Fruit fly (Drosophila melanogaster): ENCODE measurements around the gene CG9922.

Gene CG9922

DNA sequence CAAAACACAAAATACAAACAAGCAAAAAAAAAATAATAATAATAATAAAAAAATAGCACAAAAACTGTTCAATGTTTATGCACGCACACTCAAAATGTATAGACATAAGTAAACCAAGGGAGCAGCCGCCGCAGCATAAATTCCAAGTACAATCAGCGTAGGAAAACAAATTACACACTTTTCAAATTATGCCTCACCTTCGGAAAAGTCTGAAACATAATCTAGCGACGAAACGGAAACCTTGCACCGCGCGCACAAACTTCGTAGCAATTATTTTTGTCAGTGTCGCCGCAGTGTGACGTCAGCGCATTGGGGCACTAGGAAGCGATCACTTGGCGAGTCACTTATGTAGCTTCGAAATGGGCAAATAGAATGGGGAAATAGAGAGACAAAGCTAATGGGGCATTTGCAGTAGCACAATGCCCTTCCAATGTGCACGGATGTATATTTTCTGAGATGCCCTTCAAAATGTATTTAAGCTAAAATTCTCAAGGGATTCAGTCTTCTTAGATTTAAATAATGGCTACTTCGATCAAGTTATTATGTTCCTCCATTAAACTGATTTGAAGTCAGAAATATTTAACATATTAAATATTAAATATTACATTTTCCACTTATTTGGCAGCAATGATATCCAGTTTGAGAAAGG, 19.3 kb downstream of the CG9922 start (continued):
- peak; percentile 25 for TF ChIP-seq CG7786 (GFP tag; optimal IDR thresholded peaks at IDR 0.05)
- TF ChIP-seq Side (GFP tag; optimal IDR thresholded peaks at IDR 0.05), result peak; percentile 22
- peak; percentile 39 for TF ChIP-seq pnt (GFP tag; optimal IDR thresholded peaks at IDR 0.05)
- peak; percentile 4 for TF ChIP-seq zfh2 (GFP tag; optimal IDR thresholded peaks at IDR 0.05)
- peak; percentile 1 for TF ChIP-seq nerfin-1 (tag; optimal IDR thresholded peaks at IDR 0.05)
- no peak for TF ChIP-seq CG10565 (GFP tag; optimal IDR thresholded peaks at IDR 0.05)
- peak; percentile 33 for TF ChIP-seq MTF-1 (GFP tag; optimal IDR thresholded peaks at IDR 0.05; ENCODE audit: borderline replicate concordance)
- TF ChIP-seq CG4282 (GFP tag; optimal IDR thresholded peaks at IDR 0.05), result peak; percentile 30
- TF ChIP-seq CG2712 (tag; optimal IDR thresholded peaks at IDR 0.05), result peak; percentile 44
- TF ChIP-seq Atf3 (GFP tag; optimal IDR thresholded peaks at IDR 0.05), result peak; percentile 79
- TF ChIP-seq Dll (GFP tag; IDR thresholded peaks at IDR 0.05; ENCODE audit: partially characterized antibody), result no peak
- TF ChIP-seq CG6272 (GFP tag; IDR thresholded peaks at IDR 0.05), result no peak
- no peak for TF ChIP-seq br (optimal IDR thresholded peaks at IDR 0.05)
- TF ChIP-seq chn (GFP tag; optimal IDR thresholded peaks at IDR 0.05), result peak; percentile 62
- TF ChIP-seq pfk (GFP tag; optimal IDR thresholded peaks at IDR 0.05), result peak; percentile 5
- TF ChIP-seq CG18476 (GFP tag; optimal IDR thresholded peaks at IDR 0.05), result no peak
- TF ChIP-seq CG13123 (GFP tag; optimal IDR thresholded peaks at IDR 0.05), result no peak
- peak; percentile 22 for TF ChIP-seq CG6854 (GFP tag; optimal IDR thresholded peaks at IDR 0.05)
- no peak for TF ChIP-seq Elba2 (GFP tag; optimal IDR thresholded peaks at IDR 0.05)
- peak; percentile 40; the same call in 1 of the 3 replicates for TF ChIP-seq ase (GFP tag; IDR thresholded peaks at IDR 0.05)
- peak; percentile 49 for TF ChIP-seq mirr (GFP tag; optimal IDR thresholded peaks at IDR 0.05)
- no peak for TF ChIP-seq jigr1 (GFP tag; IDR thresholded peaks at IDR 0.05)
- peak; percentile 48 for TF ChIP-seq HLH3B (GFP tag; IDR thresholded peaks at IDR 0.05)
- TF ChIP-seq run (tag; optimal IDR thresholded peaks at IDR 0.05), result peak; percentile 33
- no peak for TF ChIP-seq croc (GFP tag; conservative IDR thresholded peaks at IDR 0.05)
- peak; percentile 33; the same call in 1 of the 2 replicates for TF ChIP-seq CG10321 (GFP tag; IDR thresholded peaks at IDR 0.05)
- TF ChIP-seq ems (GFP tag; optimal IDR thresholded peaks at IDR 0.05), result peak; percentile 24
- no peak for TF ChIP-seq CG15696 (tag; optimal IDR thresholded peaks at IDR 0.05)
- TF ChIP-seq Pdp1 (GFP tag; optimal IDR thresholded peaks at IDR 0.05), result peak; percentile 41 to 72
- peak; percentile 76 for TF ChIP-seq CG11504 (tag; optimal IDR thresholded peaks at IDR 0.05)
- peak; percentile 46 for TF ChIP-seq esg (GFP tag; conservative IDR thresholded peaks at IDR 0.05)
- TF ChIP-seq cato (GFP tag; optimal IDR thresholded peaks at IDR 0.05; ENCODE audit: borderline replicate concordance), result peak; percentile 31
- TF ChIP-seq Vsx1 (GFP tag; optimal IDR thresholded peaks at IDR 0.05), result peak; percentile 46
- no peak for TF ChIP-seq CG16813 (GFP tag; IDR thresholded peaks at IDR 0.05; ENCODE audit: partially characterized antibody)
- TF ChIP-seq bsh (GFP tag; optimal IDR thresholded peaks at IDR 0.05), result peak in 1 of 2 experiments; percentile 39
- TF ChIP-seq jing (GFP tag; optimal IDR thresholded peaks at IDR 0.05), result no peak
- TF ChIP-seq CG1602 (GFP tag; optimal IDR thresholded peaks at IDR 0.05), result no peak
- TF ChIP-seq CG15269 (tag; optimal IDR thresholded peaks at IDR 0.05), result peak; percentile 77
- TF ChIP-seq en (GFP tag; optimal IDR thresholded peaks at IDR 0.05), result peak; percentile 3
- no peak for TF ChIP-seq CG31224 (GFP tag; IDR thresholded peaks at IDR 0.05)
- TF ChIP-seq Lpt (GFP tag; optimal IDR thresholded peaks at IDR 0.05), result no peak
- peak; percentile 54; the same call in 1 of the 3 replicates for TF ChIP-seq Mrtf (GFP tag; IDR thresholded peaks at IDR 0.05)
- TF ChIP-seq lab (GFP tag; optimal IDR thresholded peaks at IDR 0.05), result peak; percentile 78
- TF ChIP-seq CG9609 (GFP tag; optimal IDR thresholded peaks at IDR 0.05), result peak; percentile 43
- no peak for TF ChIP-seq CG17568 (GFP tag; optimal IDR thresholded peaks at IDR 0.05)
- peak; percentile 42 for TF ChIP-seq org-1 (GFP tag; optimal IDR thresholded peaks at IDR 0.05)
- TF ChIP-seq Stat92E (GFP tag; optimal IDR thresholded peaks at IDR 0.05), result no peak
- no peak for TF ChIP-seq CG2202 (tag; optimal IDR thresholded peaks at IDR 0.05)
- no peak for TF ChIP-seq Dip2 (GFP tag; IDR thresholded peaks at IDR 0.05)
- no peak for TF ChIP-seq CG9797 (GFP tag; optimal IDR thresholded peaks at IDR 0.05)
